Worm (Caenorhabditis elegans): Measurements from ENCODE around the gene R01H2.4.

DNA sequence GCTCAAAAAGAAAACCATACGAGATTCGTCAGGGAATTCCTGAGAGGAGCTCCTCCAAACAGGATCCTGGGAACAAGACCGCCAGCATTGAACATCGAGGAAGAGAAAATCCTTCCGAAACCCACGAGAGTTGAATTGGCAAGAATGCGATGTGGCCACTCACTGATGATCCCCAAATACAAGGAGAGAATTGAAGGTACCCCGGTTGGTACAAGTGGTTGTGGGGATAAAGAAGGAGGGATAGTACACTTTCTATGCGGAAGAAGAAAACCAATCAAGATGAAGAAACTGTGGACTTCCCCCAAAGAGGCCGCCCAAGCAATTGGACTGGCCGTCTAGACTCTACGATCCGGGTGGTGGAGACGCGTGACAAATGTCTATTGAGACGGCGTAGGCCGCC lies 1.0 kb downstream of the R01H2.4 start:
- no peak for TF ChIP-seq flt-1 (GFP tag; IDR thresholded peaks at IDR 0.05)
- TF ChIP-seq med-1 (GFP tag; optimal IDR thresholded peaks at IDR 0.05; ENCODE audit: insufficient read depth), result no peak

Data from whole organism, midembryonic.